Fruit fly (Drosophila melanogaster) whole organism, wandering third instar larva: Measurements from ENCODE around the gene alpha-Man-Ia.
A peak's percentile ranks its signal among the peaks of the same experiment; 100 is the strongest.

ENCODE experiments used
- Abd-B ChIP-seq: fragments of >200 bp; optimal IDR thresholded peaks from 2 replicates; lab custom pipeline; 2017; ENCODE audit warnings: missing biosample characterization, missing genetic modification characterization
- CG32264 ChIP-seq: fragments of 200-800 bp; sonication (Bioruptor generic); optimal IDR thresholded peaks from 2 replicates; lab custom pipeline; 2016; ENCODE audit warnings: missing biosample characterization, missing genetic modification characterization
- CrebA ChIP-seq: fragments of 200-800 bp; sonication (Bioruptor generic); optimal IDR thresholded peaks from 2 replicates; lab custom pipeline; 2016; ENCODE audit warnings: missing biosample characterization, mild to moderate bottlenecking, missing genetic modification characterization, borderline replicate concordance
- Dfd ChIP-seq: fragments of >200 bp; optimal IDR thresholded peaks from 2 replicates; lab custom pipeline; 2017; ENCODE audit warnings: missing biosample characterization, missing genetic modification characterization
- Dif ChIP-seq: fragments of 200-275, 200-300 bp; sonication (Bioruptor generic); optimal IDR thresholded peaks from 2 replicates; lab custom pipeline; 2018; ENCODE audit warnings: missing biosample characterization, missing genetic modification characterization; ENCODE audit not compliant: partially characterized antibody
- GATAd ChIP-seq: sonication (Bioruptor generic); optimal IDR thresholded peaks from 2 replicates; lab custom pipeline; 2016; ENCODE audit warnings: missing biosample characterization, missing genetic modification characterization
- Hnf4 ChIP-seq: fragments of 200-800 bp; sonication (Bioruptor generic); optimal IDR thresholded peaks from 2 replicates; lab custom pipeline; 2016; ENCODE audit warnings: missing biosample characterization, mild to moderate bottlenecking, missing genetic modification characterization
- Hr83 ChIP-seq: fragments of 200-300 bp; sonication (Bioruptor generic); optimal IDR thresholded peaks from 2 replicates; lab custom pipeline; 2016; ENCODE audit warnings: missing biosample characterization, mild to moderate bottlenecking, missing genetic modification characterization, moderate library complexity; ENCODE audit not compliant: poor library complexity, severe bottlenecking
- Jra ChIP-seq: sonication (Bioruptor generic); optimal IDR thresholded peaks from 2 replicates; lab custom pipeline; 2016; ENCODE audit warnings: missing biosample characterization, missing genetic modification characterization
- Myc ChIP-seq: fragments of >200 bp; optimal IDR thresholded peaks from 2 replicates; lab custom pipeline; 2017
- N ChIP-seq: fragments of >200 bp; optimal IDR thresholded peaks from 2 replicates; lab custom pipeline; 2018; ENCODE audit warnings: missing biosample characterization, missing external identifiers, missing genetic modification characterization
- OdsH ChIP-seq: fragments of 200-800 bp; sonication (Bioruptor generic); optimal IDR thresholded peaks from 2 replicates; lab custom pipeline; 2016; ENCODE audit warnings: missing biosample characterization, mild to moderate bottlenecking, missing genetic modification characterization
- Rel ChIP-seq, 2 experiments: fragments of 200-800 bp; sonication (Bioruptor generic) in 1 of 2; optimal IDR thresholded peaks; 2 replicates in 1 of 2; 3 replicates in 1 of 2; lab custom pipeline; 2016 to 2019; ENCODE audit warnings: mild to moderate bottlenecking in 2 of 2, missing biosample characterization in 2 of 2, missing genetic modification characterization in 2 of 2, moderate library complexity in 1 of 2
- Sp1 ChIP-seq: fragments of 200-800 bp; sonication (Bioruptor generic); optimal IDR thresholded peaks from 3 replicates; lab custom pipeline; 2019; ENCODE audit warnings: missing biosample characterization, mild to moderate bottlenecking, missing genetic modification characterization, moderate library complexity
- Vsx2 ChIP-seq: fragments of 200-300, 225-300 bp; sonication (Bioruptor generic); optimal IDR thresholded peaks from 2 replicates; lab custom pipeline; 2018; ENCODE audit warnings: missing biosample characterization, missing genetic modification characterization; ENCODE audit not compliant: partially characterized antibody
- brk ChIP-seq: fragments of 200-800 bp; sonication (Bioruptor generic); optimal IDR thresholded peaks from 2 replicates; lab custom pipeline; 2016; ENCODE audit warnings: missing biosample characterization, mild to moderate bottlenecking, missing genetic modification characterization
- dl ChIP-seq, 2 experiments: fragments of 175-275, 200-275 bp in 1 of 2; fragments of 200-275 bp in 1 of 2; sonication (Bioruptor generic); optimal IDR thresholded peaks; lab custom pipeline; 2018; ENCODE audit warnings: mild to moderate bottlenecking in 2 of 2, missing biosample characterization in 2 of 2, missing genetic modification characterization in 2 of 2, moderate library complexity in 2 of 2; ENCODE audit not compliant: partially characterized antibody in 2 of 2, insufficient read depth in 1 of 2
- dmrt93B ChIP-seq: fragments of 200-800 bp; sonication (Bioruptor generic); optimal IDR thresholded peaks from 2 replicates; lab custom pipeline; 2018; ENCODE audit warnings: missing biosample characterization, mild to moderate bottlenecking, missing genetic modification characterization
- dsf ChIP-seq: sonication (Bioruptor generic); optimal IDR thresholded peaks from 2 replicates; lab custom pipeline; 2016; ENCODE audit warnings: missing biosample characterization, missing genetic modification characterization, borderline replicate concordance
- ey ChIP-seq: fragments of 200-800 bp; sonication (Bioruptor generic); optimal IDR thresholded peaks from 2 replicates; lab custom pipeline; 2016; ENCODE audit warnings: missing biosample characterization, missing genetic modification characterization
- foxo ChIP-seq, 2 experiments: fragments of 200-800 bp; sonication (Bioruptor generic); optimal IDR thresholded peaks; 2 replicates in 1 of 2; 3 replicates in 1 of 2; lab custom pipeline; 2016 to 2017; ENCODE audit warnings: missing biosample characterization in 2 of 2, missing genetic modification characterization in 2 of 2
- fru ChIP-seq: fragments of 200-800 bp; sonication (Bioruptor generic); optimal IDR thresholded peaks from 3 replicates; lab custom pipeline; 2016; ENCODE audit warnings: missing biosample characterization, mild to moderate bottlenecking, missing genetic modification characterization
- jim ChIP-seq: fragments of 175-275, 200-325 bp; sonication (Bioruptor generic); optimal IDR thresholded peaks from 2 replicates; lab custom pipeline; 2016; ENCODE audit warnings: missing biosample characterization, mild to moderate bottlenecking, missing genetic modification characterization
- lola ChIP-seq: fragments of >200 bp; optimal IDR thresholded peaks from 2 replicates; lab custom pipeline; 2017; ENCODE audit warnings: missing biosample characterization, missing genetic modification characterization
- pan ChIP-seq: fragments of >200 bp; optimal IDR thresholded peaks from 2 replicates; lab custom pipeline; 2017
- psq ChIP-seq: fragments of 200-800 bp; sonication (Bioruptor generic); optimal IDR thresholded peaks from 3 replicates; lab custom pipeline; 2017; ENCODE audit warnings: missing biosample characterization, mild to moderate bottlenecking, missing genetic modification characterization, moderate library complexity
- rgr ChIP-seq: fragments of 200-800 bp; sonication (Bioruptor generic); optimal IDR thresholded peaks from 3 replicates; lab custom pipeline; 2016; ENCODE audit warnings: missing biosample characterization, mild to moderate bottlenecking, missing genetic modification characterization
- sage ChIP-seq: fragments of 200-800 bp; sonication (Bioruptor generic); optimal IDR thresholded peaks from 2 replicates; lab custom pipeline; 2016; ENCODE audit warnings: missing biosample characterization, mild to moderate bottlenecking, missing genetic modification characterization
- sv ChIP-seq: fragments of 200-800 bp; sonication (Bioruptor generic); optimal IDR thresholded peaks from 3 replicates; lab custom pipeline; 2016; ENCODE audit warnings: missing biosample characterization, missing genetic modification characterization
- usp ChIP-seq: fragments of >200 bp; optimal IDR thresholded peaks from 2 replicates; lab custom pipeline; 2017; ENCODE audit warnings: missing biosample characterization, missing genetic modification characterization
- woc ChIP-seq: sonication (Bioruptor generic); optimal IDR thresholded peaks from 2 replicates; lab custom pipeline; 2016; ENCODE audit warnings: missing biosample characterization, mild to moderate bottlenecking, missing genetic modification characterization

alpha-Man-Ia gene

dm6 chrX:10234024-10234520 lies 91.7 kb downstream of the alpha-Man-Ia start:
- TF ChIP-seq Rel (GFP tag; optimal IDR thresholded peaks at IDR 0.05; lab: Kevin White, UChicago) (no peak), Rel (tag; optimal IDR thresholded peaks at IDR 0.05; lab: Kevin White, UChicago) (peak; percentile 86), GATAd (no peak)

dm6 chrX:10233065-10233464 lies 92.7 kb downstream of the alpha-Man-Ia start, which contains the start of gene CG2961:
CG2961 (minus strand) TSS chrX:10233080.
- no peak for TF ChIP-seq jim
- TF ChIP-seq sv (GFP tag; lab: Kevin White, UChicago) = no peak
- TF ChIP-seq CG32264 = no peak
- no peak for TF ChIP-seq rgr
- no peak for TF ChIP-seq woc (GFP tag; lab: Kevin White, UChicago)
- no peak for TF ChIP-seq Vsx2 (GFP tag; lab: Kevin White, UChicago)
- no peak for TF ChIP-seq dsf (GFP tag; lab: Kevin White, UChicago)
- TF ChIP-seq Sp1 (GFP tag; lab: Kevin White, UChicago) = no peak
- no peak for TF ChIP-seq dl (GFP tag; optimal IDR thresholded peaks at IDR 0.05; lab: Kevin White, UChicago; ENCODE audit: insufficient read depth in 1 of 2, partially characterized antibody in 2 of 2)
- TF ChIP-seq GATAd = no peak
- no peak for TF ChIP-seq lola (GFP tag; lab: Kevin White, UChicago)
- no peak for TF ChIP-seq Hnf4 (GFP tag; lab: Kevin White, UChicago)
- no peak for TF ChIP-seq ey (GFP tag; lab: Kevin White, UChicago)
- no peak for TF ChIP-seq fru (GFP tag; lab: Kevin White, UChicago)
- TF ChIP-seq Abd-B = no peak
- no peak for TF ChIP-seq brk (GFP tag; lab: Kevin White, UChicago)
- no peak for TF ChIP-seq foxo (GFP tag; optimal IDR thresholded peaks at IDR 0.05; lab: Kevin White, UChicago)

dm6 chrX:10232497-10232896 lies 93.3 kb downstream of the alpha-Man-Ia start:
- no peak for TF ChIP-seq N (GFP tag; lab: Kevin White, UChicago)
- TF ChIP-seq Abd-B = no peak
- no peak for TF ChIP-seq Dif (GFP tag; lab: Kevin White, UChicago)
- TF ChIP-seq Myc (lab: Kevin White, UChicago) = no peak
- TF ChIP-seq ey (GFP tag; lab: Kevin White, UChicago) = no peak
- TF ChIP-seq OdsH (GFP tag; lab: Kevin White, UChicago) = peak; percentile 5
- no peak for TF ChIP-seq Hr83 (GFP tag; lab: Kevin White, UChicago)
- no peak for TF ChIP-seq sage (GFP tag; lab: Kevin White, UChicago)
- TF ChIP-seq sv (GFP tag; lab: Kevin White, UChicago) = peak; percentile 17
- no peak for TF ChIP-seq CrebA
- no peak for TF ChIP-seq CG32264
- TF ChIP-seq Sp1 (GFP tag; lab: Kevin White, UChicago) = no peak
- no peak for TF ChIP-seq Dfd (GFP tag; lab: Kevin White, UChicago)
- TF ChIP-seq rgr = peak; percentile 20
- TF ChIP-seq psq (GFP tag; lab: Kevin White, UChicago) = no peak

DNA sequence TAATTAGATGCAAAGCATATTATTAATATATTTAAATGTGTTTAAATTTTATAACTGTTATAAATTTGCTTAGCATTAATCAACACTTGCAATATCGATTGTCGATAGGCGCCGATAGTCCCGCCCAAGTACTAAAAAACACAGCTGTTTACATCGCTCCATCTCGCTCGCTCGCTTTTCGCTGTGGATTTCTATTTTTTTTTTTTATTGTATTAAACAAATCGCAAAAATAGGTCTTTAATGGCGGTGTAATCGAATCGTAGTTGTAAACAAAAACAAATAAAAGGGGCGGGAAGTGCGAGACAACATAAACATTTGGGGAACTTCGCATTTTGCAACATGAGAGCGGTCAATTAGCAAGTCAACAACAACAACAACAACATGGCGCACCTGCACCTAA lies 105.8 kb downstream of the alpha-Man-Ia start, which contains the start of gene CG34408:
TSS of gene CG34408 (plus strand) at position 156 of the 400 bp plus-strand sequence.
- TF ChIP-seq brk (GFP tag; lab: Kevin White, UChicago) (no peak), OdsH (GFP tag; lab: Kevin White, UChicago) (no peak), Hnf4 (GFP tag; lab: Kevin White, UChicago) (no peak), woc (GFP tag; lab: Kevin White, UChicago) (no peak), dsf (GFP tag; lab: Kevin White, UChicago) (no peak), Hr83 (GFP tag; lab: Kevin White, UChicago) (no peak), sv (GFP tag; lab: Kevin White, UChicago) (no peak), dmrt93B (GFP tag; lab: Kevin White, UChicago) (no peak), fru (GFP tag; lab: Kevin White, UChicago) (no peak), Jra (no peak)

DNA sequence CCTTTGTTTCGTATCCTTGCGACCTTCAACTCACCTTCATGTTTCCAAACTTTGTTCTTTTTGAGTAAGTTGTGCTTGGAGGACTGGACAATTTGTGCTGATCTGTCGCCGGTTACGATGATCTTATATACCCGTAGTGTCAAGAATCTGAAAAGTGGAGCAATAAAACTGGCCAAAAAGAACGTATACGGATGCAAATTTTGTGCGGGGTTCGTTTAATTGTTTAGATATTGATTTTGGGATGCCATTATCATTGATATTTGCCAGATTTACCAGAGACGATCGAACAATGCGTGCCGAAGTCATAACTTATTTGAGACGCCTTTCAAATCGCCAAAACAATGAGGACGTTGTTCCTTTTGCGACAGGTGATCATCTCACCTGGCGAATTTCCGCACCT lies 106.7 kb downstream of the alpha-Man-Ia start, which contains the start of gene CG15308:
TSS of gene CG15308 (minus strand) at position 101 of the 400 bp plus-strand sequence.
- TF ChIP-seq Hr83 (GFP tag; lab: Kevin White, UChicago) (no peak), woc (GFP tag; lab: Kevin White, UChicago) (no peak), usp (GFP tag; lab: Kevin White, UChicago) (no peak), N (GFP tag; lab: Kevin White, UChicago) (no peak), rgr (no peak), Myc (lab: Kevin White, UChicago) (no peak), Abd-B (no peak), dmrt93B (GFP tag; lab: Kevin White, UChicago) (no peak), Jra (no peak), pan (lab: Kevin White, UChicago) (no peak), lola (GFP tag; lab: Kevin White, UChicago) (no peak), sage (GFP tag; lab: Kevin White, UChicago) (no peak), dl (GFP tag; optimal IDR thresholded peaks at IDR 0.05; lab: Kevin White, UChicago; ENCODE audit: insufficient read depth in 1 of 2, partially characterized antibody in 2 of 2) (no peak), CG32264 (no peak), jim (no peak), Hnf4 (GFP tag; lab: Kevin White, UChicago) (no peak)
